Fruit fly (Drosophila melanogaster) whole organism, prepupa: ENCODE data around the gene TfIIA-L.

ENCODE experiments used
- CG8319 ChIP-seq: fragments of 200-800 bp; sonication (Bioruptor generic); optimal IDR thresholded peaks from 3 replicates; lab custom pipeline; 2016; ENCODE audit warnings: missing biosample characterization, missing genetic modification characterization
- Ets21C ChIP-seq: fragments of 200-800 bp; sonication (Bioruptor generic); optimal IDR thresholded peaks from 3 replicates; lab custom pipeline; 2016; ENCODE audit warnings: missing biosample characterization, missing genetic modification characterization
- OdsH ChIP-seq: fragments of 200-800 bp; sonication (Bioruptor generic); optimal IDR thresholded peaks from 3 replicates; lab custom pipeline; 2016; ENCODE audit warnings: missing biosample characterization, missing genetic modification characterization
- fd59A ChIP-seq: fragments of 200-800 bp; sonication (Bioruptor generic); optimal IDR thresholded peaks from 2 replicates; lab custom pipeline; 2017; ENCODE audit warnings: missing biosample characterization, mild to moderate bottlenecking, missing genetic modification characterization, missing genetic modification reagents

DNA sequence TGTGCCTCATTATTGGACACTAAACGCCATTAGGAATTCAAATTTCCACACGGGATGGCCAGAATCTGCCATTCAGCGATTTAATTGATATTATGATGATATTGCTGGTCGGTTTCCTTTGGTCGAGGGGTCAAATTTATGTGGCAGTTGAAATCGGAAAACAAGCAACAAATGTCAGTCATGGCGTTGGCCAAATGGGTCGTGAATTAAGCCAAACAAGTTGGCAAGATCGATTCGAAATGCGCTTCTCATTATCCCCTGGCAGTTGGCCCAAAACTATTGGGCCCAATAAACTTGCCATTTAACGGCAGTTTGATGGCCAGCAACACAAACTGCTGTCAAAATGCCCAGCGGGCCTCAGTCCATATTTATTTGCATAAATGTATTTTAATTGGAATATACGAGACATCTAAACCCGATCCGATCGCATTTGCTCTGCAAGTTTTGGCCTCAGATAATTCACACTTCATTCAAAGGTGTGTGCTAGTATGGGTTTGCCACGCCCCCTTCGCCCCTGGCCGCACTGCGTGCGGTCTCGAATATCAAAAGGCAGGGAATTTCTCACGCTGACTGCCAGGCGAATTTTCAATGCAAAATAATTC lies 37.8 kb upstream of the TfIIA-L start:
- no peak for TF ChIP-seq fd59A (GFP tag; lab: Kevin White, UChicago)
- no peak for TF ChIP-seq Ets21C (GFP tag; lab: Kevin White, UChicago)
- no peak for TF ChIP-seq OdsH (GFP tag; lab: Kevin White, UChicago)
- TF ChIP-seq CG8319 (GFP tag; lab: Kevin White, UChicago) = no peak
